Fruit fly (Drosophila melanogaster) whole organism, embryonic: Measurements from ENCODE around the gene Alp9.

Experiments used
- Antp ChIP-seq: fragments of 200-800 bp; sonication (Bioruptor generic); optimal IDR thresholded peaks from 3 replicates; lab custom pipeline; 2016; ENCODE audit warnings: missing biosample characterization, missing genetic modification characterization
- B-H2 ChIP-seq: fragments of 200-800 bp; sonication (Bioruptor generic); optimal IDR thresholded peaks from 2 replicates; lab custom pipeline; 2018; ENCODE audit warnings: missing biosample characterization, mild to moderate bottlenecking, missing genetic modification characterization
- C15 ChIP-seq: fragments of 200-800 bp; sonication (Bioruptor generic); IDR thresholded peaks from 3 replicates; pipeline ENCODE4 v1.3.6; 2022; ENCODE audit warnings: missing biosample characterization, missing genetic modification characterization
- CG10565 ChIP-seq: fragments of 200-800 bp; sonication (Bioruptor generic); optimal IDR thresholded peaks from 3 replicates; lab custom pipeline; 2016; ENCODE audit warnings: missing biosample characterization, mild to moderate bottlenecking, missing genetic modification characterization
- CG13287 ChIP-seq: fragments of 200-800 bp; sonication (Bioruptor generic); IDR thresholded peaks from 2 replicates; pipeline ENCODE4 v1.3.6; 2022; ENCODE audit warnings: missing biosample characterization, missing genetic modification characterization; ENCODE audit not compliant: partially characterized antibody
- CG14710 ChIP-seq: fragments of 200-800 bp; sonication (Bioruptor generic); optimal IDR thresholded peaks from 3 replicates; lab custom pipeline; 2019; ENCODE audit warnings: missing biosample characterization, mild to moderate bottlenecking, missing genetic modification characterization, moderate library complexity
- CG1529 ChIP-seq: fragments of 200-800 bp; sonication (Bioruptor generic); optimal IDR thresholded peaks from 3 replicates; lab custom pipeline; 2018; ENCODE audit warnings: missing biosample characterization, missing genetic modification characterization
- CG15514 ChIP-seq: fragments of 200-800 bp; sonication (Bioruptor generic); optimal IDR thresholded peaks from 3 replicates; lab custom pipeline; 2017; ENCODE audit warnings: missing biosample characterization, missing genetic modification characterization, mild to moderate bottlenecking, moderate library complexity, missing genetic modification reagents
- CG1602 ChIP-seq: fragments of 200-800 bp; sonication (Bioruptor generic); optimal IDR thresholded peaks from 3 replicates; lab custom pipeline; 2016; ENCODE audit warnings: missing biosample characterization, missing genetic modification characterization
- CG1603 ChIP-seq: fragments of 200-800 bp; sonication (Bioruptor generic); optimal IDR thresholded peaks from 2 replicates; lab custom pipeline; 2019; ENCODE audit warnings: missing biosample characterization, mild to moderate bottlenecking, missing genetic modification characterization, moderate library complexity
- CG17802 ChIP-seq: fragments of 200-800 bp; sonication (Bioruptor generic); optimal IDR thresholded peaks from 2 replicates; lab custom pipeline; 2018; ENCODE audit warnings: missing biosample characterization, mild to moderate bottlenecking, missing genetic modification characterization, moderate library complexity
- CG18262 ChIP-seq: fragments of 200-800 bp; optimal IDR thresholded peaks from 3 replicates; lab custom pipeline; 2019; ENCODE audit warnings: missing biosample characterization, mild to moderate bottlenecking, missing genetic modification characterization, moderate library complexity
- CG32767 ChIP-seq: fragments of 200-800 bp; sonication (Bioruptor generic); IDR thresholded peaks from 2 replicates; pipeline ENCODE4 v1.3.6; 2022; ENCODE audit warnings: missing biosample characterization, missing genetic modification characterization
- CG34224 ChIP-seq: fragments of 200-800 bp; sonication (Bioruptor generic); IDR thresholded peaks from 3 replicates; pipeline ENCODE4 v1.3.6; 2022; ENCODE audit warnings: missing biosample characterization, missing genetic modification characterization; ENCODE audit not compliant: partially characterized antibody
- CG3838 ChIP-seq: fragments of 200-800 bp; sonication (Bioruptor generic); optimal IDR thresholded peaks from 3 replicates; lab custom pipeline; 2016; ENCODE audit warnings: missing biosample characterization, missing genetic modification characterization
- CG4617 ChIP-seq: fragments of 200-800 bp; sonication (Bioruptor generic); optimal IDR thresholded peaks from 3 replicates; lab custom pipeline; 2016; ENCODE audit warnings: missing biosample characterization, missing genetic modification characterization, borderline replicate concordance
- CG5245 ChIP-seq: fragments of 200-800 bp; sonication (Bioruptor generic); optimal IDR thresholded peaks from 3 replicates; lab custom pipeline; 2016; ENCODE audit warnings: missing biosample characterization, missing genetic modification characterization
- CG7839 ChIP-seq: fragments of 200-800 bp; sonication (Bioruptor generic); optimal IDR thresholded peaks from 3 replicates; lab custom pipeline; 2018; ENCODE audit warnings: missing biosample characterization, mild to moderate bottlenecking, missing genetic modification characterization, moderate library complexity
- CG9797 ChIP-seq: fragments of 200-800 bp; sonication (Bioruptor generic); optimal IDR thresholded peaks from 3 replicates; lab custom pipeline; 2018; ENCODE audit warnings: missing biosample characterization, mild to moderate bottlenecking, missing genetic modification characterization
- D ChIP-seq, 2 experiments: fragments of 200-800 bp in 1 of 2; fragments of >200 bp in 1 of 2; sonication (Bioruptor generic) in 1 of 2; optimal IDR thresholded peaks; 2 replicates in 1 of 2; 3 replicates in 1 of 2; lab custom pipeline; 2017; ENCODE audit warnings: mild to moderate bottlenecking in 1 of 2, missing biosample characterization in 1 of 2, missing genetic modification characterization in 1 of 2, missing genetic modification reagents in 1 of 2
- Dip2 ChIP-seq: fragments of 200-800 bp; sonication (Bioruptor generic); IDR thresholded peaks from 2 replicates; pipeline ENCODE4 v1.3.6; 2022; ENCODE audit warnings: missing biosample characterization, missing genetic modification characterization
- HmgD ChIP-seq: fragments of 200-800 bp; sonication (Bioruptor generic); optimal IDR thresholded peaks from 3 replicates; lab custom pipeline; 2016; ENCODE audit warnings: missing biosample characterization, missing genetic modification characterization
- HmgZ ChIP-seq: fragments of 200-800 bp; sonication (Bioruptor generic); optimal IDR thresholded peaks from 2 replicates; lab custom pipeline; 2018; ENCODE audit warnings: missing biosample characterization, mild to moderate bottlenecking, missing genetic modification characterization
- Hr39 ChIP-seq: fragments of >200 bp; optimal IDR thresholded peaks from 2 replicates; lab custom pipeline; 2017
- Lhr ChIP-seq: fragments of 200-800 bp; sonication (Bioruptor generic); optimal IDR thresholded peaks from 3 replicates; lab custom pipeline; 2017; ENCODE audit warnings: mild to moderate bottlenecking, missing biosample characterization, missing genetic modification reagents, missing genetic modification characterization
- NFAT ChIP-seq: fragments of 200-800 bp; sonication (Bioruptor generic); IDR thresholded peaks from 2 replicates; pipeline ENCODE4 v1.3.6; 2022; ENCODE audit warnings: missing biosample characterization, missing genetic modification characterization
- Nf-YC ChIP-seq: fragments of 200-800 bp; optimal IDR thresholded peaks from 3 replicates; lab custom pipeline; 2019; ENCODE audit warnings: missing biosample characterization, mild to moderate bottlenecking, missing genetic modification characterization, moderate library complexity
- Sry-δ ChIP-seq: fragments of 200-800 bp; sonication (Bioruptor generic); optimal IDR thresholded peaks from 2 replicates; lab custom pipeline; 2016; ENCODE audit warnings: missing biosample characterization, missing genetic modification characterization
- Stat92E ChIP-seq, 3 experiments: fragments of >200 bp in 2 of 3; fragments of 200-800 bp in 1 of 3; sonication (Bioruptor generic) in 1 of 3; optimal IDR thresholded peaks; 2 replicates each; lab custom pipeline; 2017 to 2019; ENCODE audit warnings: missing biosample characterization in 3 of 3, missing genetic modification characterization in 3 of 3, mild to moderate bottlenecking in 1 of 3, moderate library complexity in 1 of 3
- amos ChIP-seq: fragments of 200-800 bp; sonication (Bioruptor generic); IDR thresholded peaks from 2 replicates; pipeline ENCODE4 v1.3.6; 2022; ENCODE audit warnings: missing biosample characterization, missing genetic modification characterization; ENCODE audit not compliant: partially characterized antibody
- ase ChIP-seq: fragments of 200-800 bp; sonication (Bioruptor generic); IDR thresholded peaks from 3 replicates; pipeline ENCODE4 v1.3.6; 2022; ENCODE audit warnings: missing biosample characterization, missing genetic modification characterization
- caup ChIP-seq: fragments of 200-800 bp; sonication (Bioruptor generic); optimal IDR thresholded peaks from 3 replicates; lab custom pipeline; 2017; ENCODE audit warnings: missing biosample characterization, mild to moderate bottlenecking, missing genetic modification characterization, moderate library complexity; ENCODE audit not compliant: severe bottlenecking
- grau ChIP-seq: fragments of 200-800 bp; optimal IDR thresholded peaks from 3 replicates; lab custom pipeline; 2019; ENCODE audit warnings: missing biosample characterization, mild to moderate bottlenecking, missing genetic modification characterization, moderate library complexity
- inv ChIP-seq: fragments of 200-800 bp; sonication (Bioruptor generic); IDR thresholded peaks from 2 replicates; pipeline ENCODE4 v1.3.6; 2022; ENCODE audit warnings: missing biosample characterization, missing genetic modification characterization; ENCODE audit not compliant: partially characterized antibody
- jigr1 ChIP-seq: fragments of 200-800 bp; sonication (Bioruptor generic); IDR thresholded peaks from 3 replicates; pipeline ENCODE4 v1.3.6; 2022; ENCODE audit warnings: missing biosample characterization, missing genetic modification characterization
- lbe ChIP-seq: fragments of 200-800 bp; sonication (Bioruptor generic); optimal IDR thresholded peaks from 2 replicates; lab custom pipeline; 2016; ENCODE audit warnings: missing biosample characterization, mild to moderate bottlenecking, missing genetic modification characterization
- lmd ChIP-seq: fragments of 200-800 bp; sonication (Bioruptor generic); IDR thresholded peaks from 2 replicates; pipeline ENCODE4 v1.3.6; 2022; ENCODE audit warnings: missing biosample characterization, missing genetic modification characterization
- mam ChIP-seq: fragments of 200-800 bp; sonication (Bioruptor generic); optimal IDR thresholded peaks from 3 replicates; lab custom pipeline; 2016; ENCODE audit warnings: missing biosample characterization, missing genetic modification characterization
- nerfin-2 ChIP-seq: fragments of 200-800 bp; sonication (Bioruptor generic); IDR thresholded peaks from 2 replicates; pipeline ENCODE4 v1.3.6; 2022; ENCODE audit warnings: missing biosample characterization, missing genetic modification characterization; ENCODE audit not compliant: partially characterized antibody
- nmo ChIP-seq: fragments of 200-800 bp; sonication (Bioruptor generic); optimal IDR thresholded peaks from 2 replicates; lab custom pipeline; 2018; ENCODE audit warnings: missing biosample characterization, mild to moderate bottlenecking, missing genetic modification characterization, moderate library complexity
- phol ChIP-seq: fragments of 200-800 bp; sonication (Bioruptor generic); optimal IDR thresholded peaks from 3 replicates; lab custom pipeline; 2018; ENCODE audit warnings: missing biosample characterization, mild to moderate bottlenecking, missing genetic modification characterization, moderate library complexity
- sens ChIP-seq: fragments of 200-800 bp; sonication (Bioruptor generic); peaks from one replicate; lab custom pipeline; 2016; ENCODE audit warnings: missing biosample characterization, missing genetic modification characterization
- slou ChIP-seq: fragments of 200-800 bp; sonication (Bioruptor generic); optimal IDR thresholded peaks from 3 replicates; lab custom pipeline; 2016; ENCODE audit warnings: missing biosample characterization, missing genetic modification characterization
- sug ChIP-seq: fragments of 200-800 bp; optimal IDR thresholded peaks from 2 replicates; lab custom pipeline; 2019; ENCODE audit warnings: missing biosample characterization, mild to moderate bottlenecking, missing genetic modification characterization, moderate library complexity
- yki ChIP-seq: fragments of >200 bp; optimal IDR thresholded peaks from 3 replicates; lab custom pipeline; 2018
- z ChIP-seq: fragments of 200-800 bp; sonication (Bioruptor generic); IDR thresholded peaks from 3 replicates; pipeline ENCODE4 v1.3.6; 2022; ENCODE audit warnings: missing biosample characterization, missing genetic modification characterization

The Alp9 gene

DNA sequence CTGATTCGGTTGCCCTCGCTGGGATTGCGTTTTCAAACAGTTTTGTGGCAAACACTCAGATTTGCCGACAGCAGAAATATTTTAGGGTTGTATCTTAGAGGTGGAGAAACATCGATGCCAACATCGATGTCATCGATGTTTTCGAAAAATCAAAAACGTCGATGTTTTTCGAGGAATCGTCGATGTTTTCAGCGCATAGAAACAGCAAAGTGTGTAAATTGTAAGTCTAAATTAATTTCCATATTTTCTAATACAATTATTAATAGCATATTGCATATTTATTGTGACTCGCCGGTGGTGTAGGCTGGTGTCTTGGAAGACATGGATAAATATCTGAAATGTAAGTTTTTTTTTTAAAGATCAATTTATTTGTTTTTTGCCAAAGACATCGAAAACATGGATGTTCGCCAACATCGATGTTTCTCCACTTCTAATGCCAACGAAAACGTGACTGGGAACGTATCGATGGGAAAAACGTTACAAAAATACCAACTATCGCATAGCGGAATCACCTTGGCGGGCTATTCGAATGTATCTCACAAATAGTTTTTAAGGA is 8.6 kb downstream of the Alp9 start, which contains the start of gene TM9SF3 (continued):
- TF ChIP-seq lmd (GFP tag; lab: Robert Waterston, UW) = no peak
- no peak for TF ChIP-seq ase
- TF ChIP-seq CG34224 (GFP tag; lab: Robert Waterston, UW) = peak; percentile 84

DNA sequence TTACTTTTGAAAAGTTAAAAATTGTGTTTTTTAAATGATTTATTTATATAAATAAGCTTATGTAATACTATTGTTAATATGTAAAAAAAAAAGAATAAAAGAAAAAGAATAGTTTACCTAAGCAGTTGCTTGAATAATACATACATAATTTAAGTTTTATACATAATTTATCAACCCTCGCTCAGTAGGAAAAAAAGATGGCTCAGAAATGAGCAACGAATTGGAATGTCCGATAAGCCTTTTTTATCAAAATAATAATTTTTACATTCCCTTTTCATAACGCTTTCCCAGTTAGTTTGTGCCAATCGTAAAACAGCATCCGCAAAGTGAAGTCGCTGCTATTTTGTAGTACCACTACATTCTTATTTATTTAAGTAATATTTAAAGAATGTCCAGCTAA is 9.1 kb downstream of the Alp9 start, which contains the start of gene mthl2:
mthl2 (plus strand) TSS at position 301 of the 400 bp plus-strand sequence.
- no peak for TF ChIP-seq z
- TF ChIP-seq Hr39 = no peak
- TF ChIP-seq CG5245 (GFP tag; lab: Kevin White, UChicago) = no peak
- TF ChIP-seq CG32767 = no peak
- no peak for TF ChIP-seq CG1602 (GFP tag; lab: Kevin White, UChicago)
- no peak for TF ChIP-seq C15 (GFP tag; lab: Robert Waterston, UW)
- TF ChIP-seq CG1529 (GFP tag; lab: Kevin White, UChicago) = no peak
- TF ChIP-seq D (optimal IDR thresholded peaks at IDR 0.05; lab: Kevin White, UChicago) = no peak
- TF ChIP-seq D (GFP tag; optimal IDR thresholded peaks at IDR 0.05; lab: Kevin White, UChicago) = no peak
- no peak for TF ChIP-seq CG10565 (GFP tag; lab: Kevin White, UChicago)
- no peak for TF ChIP-seq HmgD (GFP tag; lab: Kevin White, UChicago)
- no peak for TF ChIP-seq Antp

DNA sequence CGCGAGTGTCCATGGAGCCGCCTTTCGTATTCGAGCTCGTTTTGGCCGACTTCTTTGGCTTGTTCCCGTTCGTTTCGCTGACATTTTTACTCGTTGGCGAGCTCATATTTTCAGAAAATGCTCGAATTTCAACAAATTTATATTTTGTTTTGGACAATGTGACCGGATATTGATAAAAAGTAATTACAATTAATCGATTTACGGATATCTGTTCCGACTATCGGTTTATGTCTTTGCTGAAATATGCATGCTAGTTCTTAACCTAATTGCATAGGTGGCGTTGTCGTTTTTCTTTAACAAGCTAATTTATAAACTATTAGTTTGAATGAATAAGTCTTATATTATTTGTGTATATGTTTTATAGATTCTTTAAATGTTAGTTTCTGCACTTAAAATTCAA is 12.8 kb downstream of the Alp9 start, which contains the start of gene Eaf6:
Eaf6 (minus strand) TSS at position 173 of the 400 bp plus-strand sequence.
- TF ChIP-seq Nf-YC (tag; lab: Kevin White, UChicago) (peak; percentile 30), mam (GFP tag; lab: Kevin White, UChicago) (no peak), jigr1 (no peak), yki (lab: Kevin White, UChicago) (no peak), grau (peak; percentile 7), amos (GFP tag; lab: Robert Waterston, UW) (peak; percentile 50), CG15514 (GFP tag; lab: Kevin White, UChicago) (peak; percentile 32), caup (GFP tag; lab: Kevin White, UChicago) (no peak), Stat92E (GFP tag; optimal IDR thresholded peaks at IDR 0.05; lab: Kevin White, UChicago) (peak in 1 of 3 experiments; percentile 39), CG17802 (no peak), HmgZ (tag; lab: Kevin White, UChicago) (peak; percentile 37), nerfin-2 (GFP tag; lab: Robert Waterston, UW) (peak; percentile 21; the same call in 1 of the 2 replicates), CG7839 (peak; percentile 24), CG13287 (peak; percentile 62), CG34224 (GFP tag; lab: Robert Waterston, UW) (peak; percentile 33; the same call in 1 of the 3 replicates), z (no peak), inv (GFP tag; lab: Robert Waterston, UW) (0 out of 2 replicates have a peak, but pooled peaks have one; percentile 10), B-H2 (peak; percentile 52), sens (peak; percentile 10), CG4617 (GFP tag; lab: Kevin White, UChicago) (peak; percentile 88), CG1603 (tag; lab: Kevin White, UChicago) (peak; percentile 33), sug (tag; lab: Kevin White, UChicago) (peak; percentile 36), Sry-δ (GFP tag; lab: Kevin White, UChicago) (peak; percentile 32), nmo (GFP tag; lab: Kevin White, UChicago) (peak; percentile 45), phol (tag; lab: Kevin White, UChicago) (peak; percentile 30), NFAT (GFP tag; lab: Robert Waterston, UW) (peak; percentile 13; the same call in 1 of the 2 replicates), slou (GFP tag; lab: Kevin White, UChicago) (no peak), CG3838 (GFP tag; lab: Kevin White, UChicago) (no peak), Lhr (GFP tag; lab: Kevin White, UChicago) (peak; percentile 53), Dip2 (no peak), lbe (GFP tag; lab: Kevin White, UChicago) (no peak), CG18262 (tag; lab: Kevin White, UChicago) (peak; percentile 15), CG14710 (tag; lab: Kevin White, UChicago) (peak; percentile 49), CG9797 (peak; percentile 56)
